Worm (Caenorhabditis elegans): ENCODE results near the gene K08D9.10.

Gene K08D9.10

DNA sequence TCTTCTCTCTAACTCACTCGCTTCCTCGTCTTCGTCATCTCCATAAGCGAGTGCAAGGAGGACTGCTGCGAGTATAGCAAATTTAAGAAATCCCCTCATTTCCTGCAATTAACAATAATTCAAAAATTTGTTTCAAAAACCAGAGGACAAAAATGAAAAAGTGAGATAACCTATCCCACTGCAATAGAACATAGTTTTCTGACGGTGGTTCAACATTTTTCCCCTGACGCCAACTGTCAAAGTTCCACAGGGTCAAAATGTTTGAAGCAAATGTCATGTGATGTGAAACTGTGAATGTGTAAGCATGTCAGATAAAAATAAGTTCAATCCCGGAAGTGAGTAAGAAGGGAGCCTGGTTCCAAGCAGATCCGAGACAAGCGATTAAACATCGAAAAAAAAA, 38.7 kb downstream of the K08D9.10 start, which contains the start of gene T28A11.19:
Gene T28A11.19, minus strand, starts transcription at position 108 of the 400 bp plus-strand sequence.
- TF ChIP-seq flt-1 (GFP tag; IDR thresholded peaks at IDR 0.05): no peak

DNA sequence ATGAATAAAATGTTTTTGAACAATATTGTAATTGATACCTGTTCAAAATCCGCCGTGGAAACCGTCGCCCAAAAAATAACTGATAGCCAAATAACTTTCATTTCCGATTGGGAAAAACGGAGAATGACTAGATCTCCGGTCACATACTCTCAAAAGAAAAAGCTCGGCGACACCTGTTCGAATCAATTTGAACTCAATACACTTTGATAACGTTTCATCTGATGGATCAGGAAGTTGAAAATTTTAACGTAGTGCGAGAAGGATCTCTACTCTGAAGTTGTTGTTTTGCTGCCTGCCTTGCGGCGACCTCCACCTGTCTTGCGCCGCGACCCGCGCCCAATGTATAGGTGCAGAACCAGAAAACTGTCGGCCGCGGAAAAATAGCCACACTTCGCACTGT, 42.5 kb downstream of the K08D9.10 start, which contains the start of gene T28A11.20:
Gene T28A11.20, minus strand, starts transcription at position 101 of the 400 bp plus-strand sequence.
- TF ChIP-seq klf-2 (GFP tag; conservative IDR thresholded peaks at IDR 0.05) (no peak), ztf-29 (GFP tag; IDR thresholded peaks at IDR 0.05) (no peak)

DNA sequence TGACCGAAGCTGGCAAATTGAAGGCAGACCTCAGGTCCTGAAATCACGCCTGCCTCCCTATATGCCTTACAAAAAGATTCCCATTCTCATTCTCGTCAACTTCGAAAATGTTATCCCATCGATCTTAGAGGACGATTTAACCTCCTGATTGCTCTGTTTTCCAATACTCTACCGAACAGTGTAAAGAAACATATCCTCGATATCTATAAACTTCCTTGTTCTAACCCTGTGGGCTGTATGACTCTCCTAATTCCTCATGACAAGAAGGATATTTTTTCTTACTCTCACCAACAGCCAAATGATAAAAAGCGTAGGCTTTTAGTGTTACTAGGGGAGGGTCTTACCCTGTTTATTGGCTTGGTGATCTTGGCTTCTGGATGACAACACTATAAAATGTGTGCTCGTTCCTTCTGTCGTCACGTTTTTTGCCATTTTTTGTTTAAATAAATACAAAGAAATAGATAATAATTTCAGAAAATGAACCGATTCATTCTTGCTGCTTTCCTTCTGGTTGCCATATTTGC, 42.9 kb downstream of the K08D9.10 start, which contains the start of gene T28A11.4:
Gene T28A11.4, plus strand, starts transcription at position 474 of the 524 bp plus-strand sequence.
- TF ChIP-seq ztf-23 (GFP tag; IDR thresholded peaks at IDR 0.05): no peak
- TF ChIP-seq klf-2 (GFP tag; conservative IDR thresholded peaks at IDR 0.05): no peak
- no peak for TF ChIP-seq flt-1 (GFP tag; IDR thresholded peaks at IDR 0.05)
- TF ChIP-seq T22C8.4 (GFP tag; IDR thresholded peaks at IDR 0.05): no peak
- TF ChIP-seq tab-1 (GFP tag; IDR thresholded peaks at IDR 0.05): no peak
- TF ChIP-seq med-1 (GFP tag; optimal IDR thresholded peaks at IDR 0.05; ENCODE audit: insufficient read depth): no peak
- no peak for TF ChIP-seq ztf-29 (GFP tag; IDR thresholded peaks at IDR 0.05)
- no peak for TF ChIP-seq ref-1 (GFP tag; conservative IDR thresholded peaks at IDR 0.05)
- no peak for TF ChIP-seq cog-1 (tag; optimal IDR thresholded peaks at IDR 0.05)

DNA sequence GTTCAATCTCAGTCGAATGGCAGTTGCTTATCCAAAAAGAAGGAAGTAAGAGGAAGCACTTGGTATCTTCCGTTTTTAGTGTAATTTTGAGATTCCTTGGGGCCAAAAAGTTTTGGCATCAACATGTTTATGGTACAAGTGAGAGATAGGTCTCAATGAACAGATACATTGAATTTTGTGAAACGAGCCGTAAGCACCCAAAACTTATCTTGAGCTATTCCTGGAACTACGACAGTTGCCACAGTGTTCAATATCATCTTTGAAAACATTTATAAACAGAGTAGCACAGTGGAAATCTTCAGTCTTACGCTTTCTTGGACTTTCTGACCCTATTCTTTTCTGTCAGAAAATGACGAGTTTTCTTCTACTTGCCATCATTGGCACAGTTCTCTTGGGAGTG, 44.3 kb downstream of the K08D9.10 start, which contains the start of gene T28A11.3:
Gene T28A11.3, plus strand, starts transcription at position 301 of the 400 bp plus-strand sequence.
- no peak for TF ChIP-seq ztf-23 (GFP tag; IDR thresholded peaks at IDR 0.05)
- no peak for TF ChIP-seq klf-2 (GFP tag; conservative IDR thresholded peaks at IDR 0.05)
- TF ChIP-seq cog-1 (tag; optimal IDR thresholded peaks at IDR 0.05): no peak
- TF ChIP-seq tab-1 (GFP tag; IDR thresholded peaks at IDR 0.05): no peak
- TF ChIP-seq ztf-29 (GFP tag; IDR thresholded peaks at IDR 0.05): no peak
- TF ChIP-seq med-1 (GFP tag; optimal IDR thresholded peaks at IDR 0.05; ENCODE audit: insufficient read depth): no peak
- TF ChIP-seq ref-1 (GFP tag; conservative IDR thresholded peaks at IDR 0.05): no peak
- TF ChIP-seq flt-1 (GFP tag; IDR thresholded peaks at IDR 0.05): no peak
- TF ChIP-seq T22C8.4 (GFP tag; IDR thresholded peaks at IDR 0.05): no peak

DNA sequence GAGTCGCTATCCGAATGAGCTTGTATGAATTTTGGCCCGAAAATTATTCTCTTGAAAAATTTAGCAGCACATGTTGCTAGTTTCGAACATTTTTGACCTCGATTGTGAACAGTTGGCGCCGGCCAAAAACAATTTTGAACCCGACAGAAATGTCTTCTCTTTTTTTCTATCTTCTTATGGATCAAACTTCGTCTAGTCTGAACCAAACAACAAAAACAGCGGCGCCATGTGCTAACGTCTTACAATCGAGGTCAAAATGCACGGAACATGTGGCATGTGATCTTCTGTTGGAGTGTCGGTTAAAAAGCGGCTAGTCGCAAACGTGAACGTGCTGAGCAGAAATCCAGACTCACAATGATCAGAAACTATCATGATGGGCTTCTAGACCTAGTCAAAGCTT, 45.5 kb downstream of the K08D9.10 start:
- TF ChIP-seq med-1 (GFP tag; optimal IDR thresholded peaks at IDR 0.05; ENCODE audit: insufficient read depth): no peak
- no peak for TF ChIP-seq cog-1 (tag; optimal IDR thresholded peaks at IDR 0.05)
- TF ChIP-seq klf-2 (GFP tag; conservative IDR thresholded peaks at IDR 0.05): no peak
- no peak for TF ChIP-seq tab-1 (GFP tag; IDR thresholded peaks at IDR 0.05)
- TF ChIP-seq ztf-23 (GFP tag; IDR thresholded peaks at IDR 0.05): no peak
- TF ChIP-seq flt-1 (GFP tag; IDR thresholded peaks at IDR 0.05): no peak
- no peak for TF ChIP-seq T22C8.4 (GFP tag; IDR thresholded peaks at IDR 0.05)
- no peak for TF ChIP-seq ref-1 (GFP tag; conservative IDR thresholded peaks at IDR 0.05)
- TF ChIP-seq ztf-29 (GFP tag; IDR thresholded peaks at IDR 0.05): no peak

DNA sequence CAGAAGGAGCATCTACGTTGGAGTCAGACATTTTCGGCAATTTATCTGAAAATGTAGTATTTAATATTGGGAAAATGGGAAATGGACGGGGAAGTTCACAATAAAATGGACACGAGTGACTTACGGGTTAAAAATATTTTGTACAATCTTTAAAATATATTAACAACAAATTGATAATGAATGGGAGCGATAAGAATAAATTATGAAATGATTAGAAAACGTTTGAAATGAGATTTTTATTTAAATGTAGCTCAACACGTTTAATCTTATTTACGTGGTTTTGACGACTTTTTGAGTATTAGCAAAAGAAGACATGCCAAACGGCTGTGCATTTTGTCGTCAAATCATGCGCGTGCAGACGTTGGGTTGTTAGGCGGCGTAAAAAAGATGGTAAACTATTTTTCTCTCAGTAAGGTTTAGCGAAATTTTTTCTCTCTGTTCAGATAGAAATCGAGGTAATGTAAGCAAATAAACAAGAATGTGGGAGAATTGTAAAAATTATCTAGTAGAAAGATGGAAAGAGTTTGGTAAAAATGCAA, 47.5 kb downstream of the K08D9.10 start, which contains the start of gene fbxa-64:
Gene fbxa-64, minus strand, starts transcription at position 51 of the 539 bp plus-strand sequence.
- no peak for TF ChIP-seq cog-1 (tag; optimal IDR thresholded peaks at IDR 0.05)
- TF ChIP-seq flt-1 (GFP tag; IDR thresholded peaks at IDR 0.05): no peak
- no peak for TF ChIP-seq tab-1 (GFP tag; IDR thresholded peaks at IDR 0.05)
- TF ChIP-seq ztf-29 (GFP tag; IDR thresholded peaks at IDR 0.05): no peak
- no peak for TF ChIP-seq klf-2 (GFP tag; conservative IDR thresholded peaks at IDR 0.05)
- no peak for TF ChIP-seq med-1 (GFP tag; optimal IDR thresholded peaks at IDR 0.05; ENCODE audit: insufficient read depth)
- no peak for TF ChIP-seq ref-1 (GFP tag; conservative IDR thresholded peaks at IDR 0.05)
- TF ChIP-seq T22C8.4 (GFP tag; IDR thresholded peaks at IDR 0.05): no peak
- no peak for TF ChIP-seq ztf-23 (GFP tag; IDR thresholded peaks at IDR 0.05)

DNA sequence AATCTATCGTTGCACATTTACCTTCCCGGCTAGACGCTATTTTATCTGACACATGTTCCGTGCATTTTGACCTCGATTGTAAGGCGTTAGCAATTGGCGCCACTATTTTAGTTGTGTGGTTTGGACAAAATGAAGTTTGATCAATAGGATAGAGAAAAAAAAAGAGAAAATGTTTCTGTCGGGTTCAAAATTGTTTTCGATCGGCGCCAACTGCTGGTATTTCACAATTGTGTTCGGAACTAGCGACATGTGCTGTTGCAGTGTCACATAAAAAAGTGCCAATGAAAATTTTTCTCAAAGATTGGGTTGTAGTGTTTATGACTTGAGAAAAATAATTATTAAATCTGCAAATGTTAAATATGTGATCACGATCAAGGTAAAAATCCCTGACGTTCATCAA, 48.4 kb downstream of the K08D9.10 start:
- TF ChIP-seq ztf-23 (GFP tag; IDR thresholded peaks at IDR 0.05) (no peak), klf-2 (GFP tag; conservative IDR thresholded peaks at IDR 0.05) (no peak), ztf-29 (GFP tag; IDR thresholded peaks at IDR 0.05) (no peak), med-1 (GFP tag; optimal IDR thresholded peaks at IDR 0.05; ENCODE audit: insufficient read depth) (no peak), flt-1 (GFP tag; IDR thresholded peaks at IDR 0.05) (no peak), tab-1 (GFP tag; IDR thresholded peaks at IDR 0.05) (no peak), ref-1 (GFP tag; conservative IDR thresholded peaks at IDR 0.05) (no peak), T22C8.4 (GFP tag; IDR thresholded peaks at IDR 0.05) (no peak), cog-1 (tag; optimal IDR thresholded peaks at IDR 0.05) (no peak)

DNA sequence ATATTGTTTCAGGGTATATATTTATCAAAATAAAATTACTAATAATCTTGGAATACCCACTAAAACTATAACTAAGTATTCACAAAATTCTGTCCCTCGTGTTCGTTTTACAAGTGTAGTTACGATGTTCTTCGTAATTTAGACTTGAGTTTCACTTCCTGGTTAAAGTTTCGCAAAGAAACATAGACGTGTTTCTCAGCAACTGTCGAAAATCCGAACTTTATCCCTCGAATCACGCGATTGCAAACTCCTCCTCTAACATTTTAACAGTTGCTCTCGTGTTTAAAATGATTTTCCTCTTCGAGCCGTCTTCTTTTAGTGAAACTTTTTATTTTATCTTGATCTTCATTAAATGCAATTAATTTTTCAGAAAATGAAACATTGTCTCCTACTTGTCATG, 49.3 kb downstream of the K08D9.10 start, which contains the start of gene T28A11.2:
Gene T28A11.2, plus strand, starts transcription at position 371 of the 400 bp plus-strand sequence.
- TF ChIP-seq ztf-23 (GFP tag; IDR thresholded peaks at IDR 0.05) (no peak), klf-2 (GFP tag; conservative IDR thresholded peaks at IDR 0.05) (no peak), tab-1 (GFP tag; IDR thresholded peaks at IDR 0.05) (no peak), ztf-29 (GFP tag; IDR thresholded peaks at IDR 0.05) (no peak), cog-1 (tag; optimal IDR thresholded peaks at IDR 0.05) (no peak), ref-1 (GFP tag; conservative IDR thresholded peaks at IDR 0.05) (no peak), flt-1 (GFP tag; IDR thresholded peaks at IDR 0.05) (no peak), T22C8.4 (GFP tag; IDR thresholded peaks at IDR 0.05) (no peak), med-1 (GFP tag; optimal IDR thresholded peaks at IDR 0.05; ENCODE audit: insufficient read depth) (no peak)

Data from whole organism, midembryonic.